Worm (Caenorhabditis elegans): ENCODE data around the gene crt-1.

- TF ChIP-seq hmbx-1 (tag; optimal IDR thresholded peaks at IDR 0.05) (no peak), ama-1 (optimal IDR thresholded peaks at IDR 0.05) (no peak), flt-1 (GFP tag; IDR thresholded peaks at IDR 0.05) (no peak), pes-1 (GFP tag; IDR thresholded peaks at IDR 0.05) (no peak), aly-1 (tag; optimal IDR thresholded peaks at IDR 0.05) (no peak), B0310.2 (tag; optimal IDR thresholded peaks at IDR 0.05) (no peak), scrt-1 (GFP tag; IDR thresholded peaks at IDR 0.05) (no peak), tra-4 (tag; optimal IDR thresholded peaks at IDR 0.05) (no peak)
Observed at ce11 chrV:6105374-6105773, 5.0 kb upstream of the crt-1 start, which contains the start of gene atf-8.

Measured in whole organism, early embryonic.